Worm (Caenorhabditis elegans): Measurements from ENCODE around the gene snt-3.

DNA sequence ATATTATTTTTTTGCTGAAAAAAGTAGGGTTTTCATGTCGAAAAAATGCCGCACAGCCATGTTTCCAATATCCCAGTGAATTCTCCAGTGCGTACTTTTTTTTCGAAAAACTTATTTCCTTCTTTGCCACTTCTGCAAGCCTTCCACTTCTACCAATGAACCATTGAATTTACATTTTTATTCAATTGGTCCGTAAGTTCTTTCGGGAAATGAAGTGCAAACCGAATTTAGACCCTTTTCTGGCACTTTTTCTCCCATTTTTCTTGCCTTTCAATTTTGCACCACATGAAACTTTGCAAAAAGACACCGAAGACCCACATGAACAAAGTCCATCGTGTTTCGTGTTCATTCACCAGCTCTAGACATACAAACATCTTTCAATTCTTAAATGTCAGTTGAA is 28.1 kb downstream of the snt-3 start:
- TF ChIP-seq skn-1 (tag; optimal IDR thresholded peaks at IDR 0.05), result no peak
- TF ChIP-seq fos-1 (tag; optimal IDR thresholded peaks at IDR 0.05), result no peak
- TF ChIP-seq lin-15B (tag; optimal IDR thresholded peaks at IDR 0.05), result no peak
- TF ChIP-seq unc-62 (GFP tag; optimal IDR thresholded peaks at IDR 0.05), result no peak
